Fruit fly (Drosophila melanogaster) whole organism, prepupa: ENCODE data around the gene AP-1gamma.

Source experiments
- CG31627 ChIP-seq: fragments of 200-800 bp; sonication (Bioruptor generic); optimal IDR thresholded peaks from 3 replicates; lab custom pipeline; 2016; ENCODE audit warnings: missing biosample characterization, missing genetic modification characterization
- CG6854 ChIP-seq: fragments of 200-800 bp; sonication (Bioruptor generic); optimal IDR thresholded peaks from 2 replicates; lab custom pipeline; 2017; ENCODE audit warnings: missing biosample characterization, mild to moderate bottlenecking, missing genetic modification characterization
- pdm3 ChIP-seq: fragments of 200-800 bp; sonication (Bioruptor generic); optimal IDR thresholded peaks from 3 replicates; lab custom pipeline; 2016; ENCODE audit warnings: missing biosample characterization, missing genetic modification characterization

dm6 chrX:9142224-9142802 is 33.8 kb downstream of the AP-1gamma start, which contains the start of gene CG7065:
- TF ChIP-seq CG6854, result no peak
- TF ChIP-seq pdm3 (GFP tag; lab: Kevin White, UChicago), result no peak
- TF ChIP-seq CG31627, result no peak
